Worm (Caenorhabditis elegans): ENCODE data around the gene K11D12.12.

The K11D12.12 gene

DNA sequence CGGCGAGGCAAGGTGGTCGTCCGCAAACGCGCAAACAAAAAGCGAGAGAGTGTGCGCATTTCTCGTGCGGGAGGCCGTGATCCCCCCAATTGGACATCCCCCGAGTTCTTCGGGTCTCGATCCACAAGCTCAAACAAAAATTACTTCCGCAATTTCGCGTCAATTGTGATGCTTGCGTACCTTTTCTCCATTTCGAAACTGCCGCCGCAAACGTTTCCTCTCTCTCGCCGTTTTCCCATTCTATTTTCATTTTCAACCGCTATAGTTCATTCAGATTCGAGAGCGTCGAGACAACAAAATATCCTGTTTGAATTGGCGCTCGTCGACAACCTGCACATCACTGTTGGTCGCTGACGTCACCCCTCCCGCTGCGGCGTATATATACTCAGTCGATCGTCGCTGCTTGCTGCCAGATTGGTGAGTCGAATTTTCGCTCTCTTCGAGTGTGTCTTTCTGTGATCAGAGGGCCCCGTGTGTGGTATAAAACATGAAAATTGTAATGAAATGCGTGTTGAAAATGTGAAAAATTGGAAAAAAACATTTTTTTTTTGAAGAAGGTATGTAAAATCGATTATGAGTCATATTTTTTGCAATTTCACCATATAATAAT, 2.6 kb upstream of the K11D12.12 start, which contains the start of the genes pqn-51 and K11D12.14:
Gene pqn-51 (plus strand): TSS at position 275 of the 610 bp plus-strand sequence.
Gene K11D12.14 (plus strand): TSS at position 304 of the 610 bp plus-strand sequence.
- TF ChIP-seq hpl-2 (GFP tag; optimal IDR thresholded peaks at IDR 0.05): peak; percentile 36
- TF ChIP-seq Y116A8C.19 (tag; optimal IDR thresholded peaks at IDR 0.05; ENCODE audit: borderline replicate concordance): no peak
- peak; percentile 93 for TF ChIP-seq ceh-88 (GFP tag; IDR thresholded peaks at IDR 0.05)
- TF ChIP-seq fkh-4 (tag; optimal IDR thresholded peaks at IDR 0.05; ENCODE audit: borderline replicate concordance): peak; percentile 60
- TF ChIP-seq hlh-4 (tag; optimal IDR thresholded peaks at IDR 0.05): peak; percentile 46
- TF ChIP-seq mep-1 (tag; optimal IDR thresholded peaks at IDR 0.05): peak; percentile 96
- no peak for TF ChIP-seq unc-30 (tag; optimal IDR thresholded peaks at IDR 0.05)
- peak; percentile 91 for TF ChIP-seq pax-3 (tag; optimal IDR thresholded peaks at IDR 0.05)
- TF ChIP-seq swsn-7 (tag; optimal IDR thresholded peaks at IDR 0.05): peak; percentile 97
- peak in 1 of 2 experiments; percentile 74 for TF ChIP-seq egl-27 (tag; optimal IDR thresholded peaks at IDR 0.05)
- TF ChIP-seq ceh-63 (GFP tag; optimal IDR thresholded peaks at IDR 0.05): peak; percentile 69
- TF ChIP-seq fkh-10 (GFP tag; optimal IDR thresholded peaks at IDR 0.05): peak; percentile 90
- TF ChIP-seq nhr-77 (tag; optimal IDR thresholded peaks at IDR 0.05): peak; percentile 97
- TF ChIP-seq ceh-82 (tag; optimal IDR thresholded peaks at IDR 0.05): peak; percentile 56 to 89 (median 62)
- peak; percentile 87 for TF ChIP-seq nhr-11 (tag; optimal IDR thresholded peaks at IDR 0.05)
- TF ChIP-seq nhr-28 (tag; optimal IDR thresholded peaks at IDR 0.05): no peak
- no peak for TF ChIP-seq ces-1 (GFP tag; optimal IDR thresholded peaks at IDR 0.05)
- TF ChIP-seq irx-1 (tag; optimal IDR thresholded peaks at IDR 0.05): peak; percentile 95
- TF ChIP-seq snpc-4 (tag; optimal IDR thresholded peaks at IDR 0.05): peak; percentile 71
- TF ChIP-seq nhr-47 (tag; optimal IDR thresholded peaks at IDR 0.05): peak; percentile 98
- TF ChIP-seq nhr-76 (tag; optimal IDR thresholded peaks at IDR 0.05): no peak
- peak; percentile 93 for TF ChIP-seq ztf-4 (tag; optimal IDR thresholded peaks at IDR 0.05)
- TF ChIP-seq ztf-11 (tag; optimal IDR thresholded peaks at IDR 0.05): peak in 1 of 2 experiments; percentile 60
- no peak for TF ChIP-seq tlp-1 (tag; optimal IDR thresholded peaks at IDR 0.05)
- peak; percentile 96; the same call in 1 of the 2 replicates for TF ChIP-seq ets-5 (GFP tag; IDR thresholded peaks at IDR 0.05)
- no peak for TF ChIP-seq pag-3 (tag; optimal IDR thresholded peaks at IDR 0.05; ENCODE audit: borderline replicate concordance, insufficient read depth)
- TF ChIP-seq C16A3.4 (tag; optimal IDR thresholded peaks at IDR 0.05): peak; percentile 91
- peak in 4 of 6 experiments; percentile 32 to 84 (median 57) for TF ChIP-seq elt-3 (tag; optimal IDR thresholded peaks at IDR 0.05)
- TF ChIP-seq efl-3 (GFP tag; optimal IDR thresholded peaks at IDR 0.05): no peak
- TF ChIP-seq pqm-1 (tag; optimal IDR thresholded peaks at IDR 0.05): no peak
- TF ChIP-seq nhr-85 (tag): peak; percentile 98
- TF ChIP-seq unc-98 (GFP tag; IDR thresholded peaks at IDR 0.05): peak; percentile 84
- TF ChIP-seq mef-2 (tag; optimal IDR thresholded peaks at IDR 0.05): peak; percentile 68
- peak; percentile 51 for TF ChIP-seq C34B4.2 (tag; optimal IDR thresholded peaks at IDR 0.05)
- TF ChIP-seq sox-4 (tag; optimal IDR thresholded peaks at IDR 0.05): peak; percentile 85
- TF ChIP-seq hlh-17 (GFP tag; optimal IDR thresholded peaks at IDR 0.05; ENCODE audit: borderline replicate concordance): no peak
- TF ChIP-seq skn-1 (tag; optimal IDR thresholded peaks at IDR 0.05): peak; percentile 84
- TF ChIP-seq snu-23 (GFP tag; optimal IDR thresholded peaks at IDR 0.05): peak; percentile 97
- peak; percentile 98 for TF ChIP-seq lin-14 (GFP tag; optimal IDR thresholded peaks at IDR 0.05)
- peak; percentile 91 for TF ChIP-seq lin-13 (GFP tag; optimal IDR thresholded peaks at IDR 0.05)
- peak; percentile 94 for TF ChIP-seq F16B12.6 (tag; optimal IDR thresholded peaks at IDR 0.05)
- TF ChIP-seq fkh-8 (tag; optimal IDR thresholded peaks at IDR 0.05): peak; percentile 98
- TF ChIP-seq jun-1 (tag; optimal IDR thresholded peaks at IDR 0.05): peak; percentile 96
- no peak for TF ChIP-seq zag-1 (tag; optimal IDR thresholded peaks at IDR 0.05)
- TF ChIP-seq unc-86 (tag; optimal IDR thresholded peaks at IDR 0.05): peak; percentile 92
- TF ChIP-seq fos-1 (tag; optimal IDR thresholded peaks at IDR 0.05): peak; percentile 90
- peak; percentile 96 for TF ChIP-seq nhr-90 (tag; optimal IDR thresholded peaks at IDR 0.05; ENCODE audit: poor library complexity)
- peak; percentile 83 to 96 for TF ChIP-seq lsy-2 (tag; optimal IDR thresholded peaks at IDR 0.05)
- TF ChIP-seq elt-2 (tag; optimal IDR thresholded peaks at IDR 0.05): peak; percentile 71
- peak; percentile 95 for TF ChIP-seq ama-1 (optimal IDR thresholded peaks at IDR 0.05)
- peak; percentile 95 for TF ChIP-seq mab-9 (GFP tag; IDR thresholded peaks at IDR 0.05)
- peak; percentile 92 for TF ChIP-seq isw-1 (GFP tag; IDR thresholded peaks at IDR 0.05)

Measured in whole organism, L1 larva.